Fruit fly (Drosophila melanogaster): ENCODE measurements around the gene CG5854.

CG5854 gene

DNA sequence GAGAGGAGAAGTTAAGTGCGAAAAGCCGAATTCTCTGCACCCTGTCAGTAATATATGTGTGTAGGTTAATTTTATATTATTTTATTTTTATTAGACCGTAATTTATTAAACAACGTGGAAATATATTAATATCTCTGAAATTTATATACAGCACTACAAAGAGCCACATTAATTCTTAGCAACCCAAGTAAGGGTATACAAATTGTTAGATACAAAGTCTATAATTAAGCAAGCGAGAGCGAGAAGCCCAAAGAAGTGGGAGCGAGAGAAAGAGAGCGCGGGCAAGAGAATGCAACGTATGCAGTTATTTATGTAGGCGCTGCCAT lies 46.7 kb upstream of the CG5854 start:
- TF ChIP-seq ovo (GFP tag; optimal IDR thresholded peaks at IDR 0.05) (no peak), toe (GFP tag; optimal IDR thresholded peaks at IDR 0.05) (no peak), bab1 (GFP tag; optimal IDR thresholded peaks at IDR 0.05) (peak; percentile 97), CG7045 (GFP tag; optimal IDR thresholded peaks at IDR 0.05) (peak; percentile 64), CG1620 (GFP tag; optimal IDR thresholded peaks at IDR 0.05) (peak; percentile 47), CG12768 (GFP tag; optimal IDR thresholded peaks at IDR 0.05) (peak; percentile 44), CG7101 (tag; optimal IDR thresholded peaks at IDR 0.05) (peak; percentile 88), Hr96 (GFP tag; optimal IDR thresholded peaks at IDR 0.05) (no peak), pad (GFP tag; optimal IDR thresholded peaks at IDR 0.05) (peak; percentile 51), cic (GFP tag; optimal IDR thresholded peaks at IDR 0.05) (no peak), Mnt (GFP tag; optimal IDR thresholded peaks at IDR 0.05) (no peak), tj (GFP tag; optimal IDR thresholded peaks at IDR 0.05) (peak; percentile 88), Crg-1 (GFP tag; optimal IDR thresholded peaks at IDR 0.05) (peak; percentile 60), kay (GFP tag; ENCODE audit: borderline replicate concordance) (peak; percentile 66), CG11617 (GFP tag; optimal IDR thresholded peaks at IDR 0.05) (peak; percentile 56), CG33017 (tag; optimal IDR thresholded peaks at IDR 0.05) (peak; percentile 74), Clk (GFP tag; optimal IDR thresholded peaks at IDR 0.05) (no peak), cnc (optimal IDR thresholded peaks at IDR 0.05) (no peak), CG14711 (tag; optimal IDR thresholded peaks at IDR 0.05) (peak; percentile 90)

DNA sequence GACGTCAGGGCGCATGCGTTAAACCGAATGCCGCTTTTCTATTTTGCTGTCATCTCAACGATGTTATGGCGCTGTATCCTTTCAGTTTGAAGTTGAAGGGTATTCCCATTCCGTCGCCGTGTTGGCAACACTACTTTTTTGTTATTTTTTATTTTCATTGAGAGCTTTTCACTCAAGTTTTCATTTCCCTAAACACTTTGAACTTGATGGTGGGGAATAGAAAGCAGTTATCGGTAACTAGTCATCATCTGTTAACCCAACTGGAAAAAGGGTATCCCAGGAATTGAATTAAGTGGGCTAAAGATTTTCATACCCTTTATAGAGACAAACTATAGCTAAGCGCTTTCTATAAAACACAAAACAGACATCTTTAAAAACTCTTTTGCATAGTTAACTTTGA lies 46.1 kb upstream of the CG5854 start:
- TF ChIP-seq CG7101 (tag; optimal IDR thresholded peaks at IDR 0.05) = no peak

DNA sequence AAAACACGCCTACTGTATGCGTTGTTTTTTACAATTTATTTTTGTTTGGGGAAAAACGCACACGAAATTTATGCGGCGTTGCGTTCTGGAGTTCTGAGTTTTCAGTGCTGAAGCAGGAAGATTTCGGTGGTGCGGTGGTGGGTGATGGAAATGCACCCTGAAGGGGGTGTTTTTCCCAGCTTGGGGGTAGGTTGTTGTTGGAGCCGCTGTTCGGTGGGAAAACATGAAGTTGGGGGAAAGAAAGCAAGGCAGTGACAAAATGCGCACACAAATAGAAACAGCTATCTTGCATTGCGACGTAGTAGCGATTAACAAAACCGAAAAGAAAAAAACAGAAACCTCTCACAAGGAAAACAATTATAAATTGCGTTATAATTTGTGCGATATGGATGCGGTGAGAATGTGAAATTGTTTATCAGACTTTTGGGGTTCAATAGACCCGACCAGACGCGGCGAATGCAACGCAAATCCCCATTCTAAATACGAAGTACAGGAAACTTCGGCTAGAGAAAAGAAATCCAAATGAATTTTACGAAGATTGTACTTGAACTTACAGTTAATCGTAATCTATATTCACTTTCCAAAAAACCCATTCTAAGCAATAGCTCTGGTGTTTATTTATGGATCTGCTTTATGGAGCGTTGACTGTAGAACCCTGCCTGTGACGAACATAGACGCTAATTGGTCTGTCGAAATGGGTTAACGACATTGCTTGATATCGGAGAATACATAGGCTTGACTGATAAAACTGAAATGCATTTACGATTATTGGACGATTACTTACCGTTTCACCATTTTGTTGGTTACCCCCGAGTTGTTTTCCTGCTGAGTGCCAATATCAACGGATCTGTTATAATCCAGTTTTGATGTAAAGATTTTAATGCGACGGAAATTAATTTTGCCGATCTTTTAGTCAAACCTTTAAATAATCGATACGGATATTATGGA lies 45.2 kb upstream of the CG5854 start:
- TF ChIP-seq bab1 (GFP tag; optimal IDR thresholded peaks at IDR 0.05) (peak; percentile 64), Mnt (GFP tag; optimal IDR thresholded peaks at IDR 0.05) (peak; percentile 0), pad (GFP tag; optimal IDR thresholded peaks at IDR 0.05) (peak; percentile 20), CG7045 (GFP tag; optimal IDR thresholded peaks at IDR 0.05) (peak; percentile 22), kay (GFP tag; ENCODE audit: borderline replicate concordance) (peak; percentile 10), CG5204 (GFP tag; optimal IDR thresholded peaks at IDR 0.05) (no peak), Hr96 (GFP tag; optimal IDR thresholded peaks at IDR 0.05) (no peak), CG14711 (tag; optimal IDR thresholded peaks at IDR 0.05) (peak; percentile 45), CG1620 (GFP tag; optimal IDR thresholded peaks at IDR 0.05) (no peak), tj (GFP tag; optimal IDR thresholded peaks at IDR 0.05) (no peak), CG33017 (tag; optimal IDR thresholded peaks at IDR 0.05) (peak; percentile 47), CG7101 (tag; optimal IDR thresholded peaks at IDR 0.05) (peak; percentile 57)

DNA sequence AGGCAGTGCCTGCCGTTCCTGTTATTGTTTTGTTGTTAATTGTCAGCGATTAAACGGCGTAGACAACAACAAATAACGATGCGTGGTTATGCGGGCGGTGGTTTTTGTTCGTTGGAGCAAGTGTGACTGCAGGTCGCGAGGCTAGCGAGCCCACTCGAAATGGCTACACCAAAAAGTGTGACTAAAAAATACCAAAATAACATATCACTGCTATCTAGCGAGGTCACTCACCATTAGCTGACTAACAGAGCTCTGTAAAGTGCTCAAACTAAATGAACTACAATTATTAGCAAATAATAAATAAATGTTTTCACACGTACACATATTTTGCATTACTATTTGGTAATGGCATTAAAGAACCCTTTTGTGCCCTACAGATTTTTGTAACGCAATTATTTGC lies 43.8 kb upstream of the CG5854 start, which contains the start of gene Pli:
Gene Pli, minus strand, starts transcription at position 131 of the 400 bp plus-strand sequence.
- no peak for TF ChIP-seq CG33017 (tag; optimal IDR thresholded peaks at IDR 0.05)
- TF ChIP-seq Clk (GFP tag; optimal IDR thresholded peaks at IDR 0.05) = no peak
- peak; percentile 4 for TF ChIP-seq pad (GFP tag; optimal IDR thresholded peaks at IDR 0.05)
- TF ChIP-seq CG12768 (GFP tag; optimal IDR thresholded peaks at IDR 0.05) = no peak
- TF ChIP-seq CG7045 (GFP tag; optimal IDR thresholded peaks at IDR 0.05) = no peak
- no peak for TF ChIP-seq Hr96 (GFP tag; optimal IDR thresholded peaks at IDR 0.05)
- no peak for TF ChIP-seq kay (GFP tag; ENCODE audit: borderline replicate concordance)
- peak; percentile 8 for TF ChIP-seq CG1620 (GFP tag; optimal IDR thresholded peaks at IDR 0.05)
- no peak for TF ChIP-seq cnc (optimal IDR thresholded peaks at IDR 0.05)
- TF ChIP-seq tj (GFP tag; optimal IDR thresholded peaks at IDR 0.05) = peak; percentile 50
- no peak for TF ChIP-seq Crg-1 (GFP tag; optimal IDR thresholded peaks at IDR 0.05)
- TF ChIP-seq bab1 (GFP tag; optimal IDR thresholded peaks at IDR 0.05) = peak; percentile 55
- no peak for TF ChIP-seq CG5204 (GFP tag; optimal IDR thresholded peaks at IDR 0.05)
- peak; percentile 20 for TF ChIP-seq CG14711 (tag; optimal IDR thresholded peaks at IDR 0.05)
- TF ChIP-seq Mnt (GFP tag; optimal IDR thresholded peaks at IDR 0.05) = peak; percentile 35
- TF ChIP-seq CG7101 (tag; optimal IDR thresholded peaks at IDR 0.05) = peak; percentile 57
- no peak for TF ChIP-seq toe (GFP tag; optimal IDR thresholded peaks at IDR 0.05)
- TF ChIP-seq cic (GFP tag; optimal IDR thresholded peaks at IDR 0.05) = no peak
- TF ChIP-seq CG11617 (GFP tag; optimal IDR thresholded peaks at IDR 0.05) = peak; percentile 5

DNA sequence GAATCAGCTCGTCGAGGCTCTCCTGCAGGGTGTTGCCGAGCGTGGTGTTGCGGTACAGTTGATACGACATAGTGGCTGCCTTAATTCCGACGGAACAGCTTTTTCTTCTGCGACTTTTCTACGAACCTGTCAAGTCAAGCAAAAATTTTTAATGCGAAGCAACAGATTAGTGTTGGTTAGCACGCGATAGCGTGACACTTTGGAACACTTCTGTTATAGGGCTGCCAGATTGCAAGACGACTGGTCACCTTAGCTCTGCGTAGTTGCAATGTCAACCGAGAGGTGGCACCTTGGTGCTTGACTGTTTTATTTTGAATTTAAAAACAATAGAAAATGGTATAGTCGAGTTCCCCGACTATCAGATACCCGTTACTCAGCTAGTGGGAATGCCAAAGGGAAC lies 42.8 kb upstream of the CG5854 start, which contains the start of gene TfIIA-S:
Gene TfIIA-S, minus strand, starts transcription at position 175 of the 400 bp plus-strand sequence.
- TF ChIP-seq pad (GFP tag; optimal IDR thresholded peaks at IDR 0.05) (peak; percentile 86), toe (GFP tag; optimal IDR thresholded peaks at IDR 0.05) (peak; percentile 76), cnc (optimal IDR thresholded peaks at IDR 0.05) (no peak), Hr96 (GFP tag; optimal IDR thresholded peaks at IDR 0.05) (peak; percentile 78), ovo (GFP tag; optimal IDR thresholded peaks at IDR 0.05) (peak; percentile 82), Mnt (GFP tag; optimal IDR thresholded peaks at IDR 0.05) (peak; percentile 80), kay (GFP tag; ENCODE audit: borderline replicate concordance) (no peak), CG5204 (GFP tag; optimal IDR thresholded peaks at IDR 0.05) (peak; percentile 64), CG33017 (tag; optimal IDR thresholded peaks at IDR 0.05) (peak; percentile 53), Clk (GFP tag; optimal IDR thresholded peaks at IDR 0.05) (peak; percentile 75), CG7045 (GFP tag; optimal IDR thresholded peaks at IDR 0.05) (peak; percentile 67), bab1 (GFP tag; optimal IDR thresholded peaks at IDR 0.05) (peak; percentile 84), CG7101 (tag; optimal IDR thresholded peaks at IDR 0.05) (peak; percentile 86), tj (GFP tag; optimal IDR thresholded peaks at IDR 0.05) (peak; percentile 61), CG1620 (GFP tag; optimal IDR thresholded peaks at IDR 0.05) (peak; percentile 96), CG12768 (GFP tag; optimal IDR thresholded peaks at IDR 0.05) (peak; percentile 83), Crg-1 (GFP tag; optimal IDR thresholded peaks at IDR 0.05) (peak; percentile 95), cic (GFP tag; optimal IDR thresholded peaks at IDR 0.05) (peak; percentile 32), CG14711 (tag; optimal IDR thresholded peaks at IDR 0.05) (peak; percentile 59), CG11617 (GFP tag; optimal IDR thresholded peaks at IDR 0.05) (peak; percentile 2)
